Worm (Caenorhabditis elegans) whole organism, mixed stage, embryonic: Measurements from ENCODE around the gene Y46G5A.14.

Experiments used
- M03D4.4 ChIP-seq: sonication (generic microtip); optimal IDR thresholded peaks from 2 replicates; lab custom pipeline; 2017; ENCODE audit warnings: mild to moderate bottlenecking, missing genetic modification characterization, missing compliant biosample characterization
- bed-3 ChIP-seq: fragments of 200-800 bp; sonication (Bioruptor generic); optimal IDR thresholded peaks from 3 replicates; lab custom pipeline; 2018; ENCODE audit warnings: mild to moderate bottlenecking, missing genetic modification characterization, moderate library complexity, missing compliant biosample characterization
- blmp-1 ChIP-seq: fragments of 150-350 bp; optimal IDR thresholded peaks from 2 replicates; lab custom pipeline; 2014; ENCODE audit warnings: missing biosample characterization, missing genetic modification characterization
- ceh-39 ChIP-seq: fragments of 150-350 bp; optimal IDR thresholded peaks from 2 replicates; lab custom pipeline; 2014; ENCODE audit warnings: missing biosample characterization, missing genetic modification characterization
- ceh-43 ChIP-seq: fragments of 200-800 bp; sonication (Bioruptor generic); optimal IDR thresholded peaks from 2 replicates; lab custom pipeline; 2018; ENCODE audit warnings: mild to moderate bottlenecking, missing genetic modification characterization, moderate library complexity, missing compliant biosample characterization
- ceh-83 ChIP-seq: fragments of 200-800 bp; sonication (Bioruptor generic); optimal IDR thresholded peaks from 2 replicates; lab custom pipeline; 2018; ENCODE audit warnings: mild to moderate bottlenecking, missing genetic modification characterization, missing compliant biosample characterization
- ces-1 ChIP-seq: fragments of 150-350 bp; optimal IDR thresholded peaks from 2 replicates; lab custom pipeline; 2014; ENCODE audit warnings: missing biosample characterization, missing genetic modification reagents, missing genetic modification characterization
- cnd-1 ChIP-seq: fragments of 200-800 bp; sonication (Bioruptor generic); optimal IDR thresholded peaks from 2 replicates; lab custom pipeline; 2018; ENCODE audit warnings: mild to moderate bottlenecking, missing genetic modification characterization, missing compliant biosample characterization
- drap-1 ChIP-seq: fragments of 200-800 bp; sonication (Bioruptor generic); optimal IDR thresholded peaks from 3 replicates; lab custom pipeline; 2018; ENCODE audit warnings: mild to moderate bottlenecking, missing genetic modification characterization, missing compliant biosample characterization
- elt-1 ChIP-seq: sonication (generic microtip); optimal IDR thresholded peaks from 2 replicates; lab custom pipeline; 2017; ENCODE audit warnings: missing genetic modification characterization, mild to moderate bottlenecking, missing compliant biosample characterization, antibody characterized with exemption, moderate library complexity, borderline replicate concordance; ENCODE audit not compliant: insufficient read depth
- elt-3 ChIP-seq: fragments of 150-350 bp; optimal IDR thresholded peaks from 2 replicates; lab custom pipeline; 2014; ENCODE audit warnings: missing biosample characterization, missing genetic modification characterization
- flh-1 ChIP-seq: fragments of 200-800 bp; sonication (Bioruptor generic); optimal IDR thresholded peaks from 2 replicates; lab custom pipeline; 2018; ENCODE audit warnings: mild to moderate bottlenecking, missing genetic modification characterization, moderate library complexity, missing compliant biosample characterization
- ham-2 ChIP-seq: fragments of 200-800 bp; sonication (Bioruptor generic); optimal IDR thresholded peaks from 2 replicates; lab custom pipeline; 2018; ENCODE audit warnings: mild to moderate bottlenecking, missing genetic modification characterization, missing compliant biosample characterization
- hlh-1 ChIP-seq: fragments of 150-350 bp; optimal IDR thresholded peaks from 2 replicates; lab custom pipeline; 2014; ENCODE audit warnings: missing biosample characterization, missing genetic modification reagents, missing genetic modification characterization
- lin-13 ChIP-seq: fragments of 150-350 bp; optimal IDR thresholded peaks from 2 replicates; lab custom pipeline; 2014; ENCODE audit warnings: missing biosample characterization, missing genetic modification characterization
- lin-32 ChIP-seq: fragments of 200-800 bp; sonication (Bioruptor generic); optimal IDR thresholded peaks from 2 replicates; lab custom pipeline; 2018; ENCODE audit warnings: mild to moderate bottlenecking, missing genetic modification characterization, missing compliant biosample characterization
- lsy-2 ChIP-seq: fragments of 150-350 bp; optimal IDR thresholded peaks from 2 replicates; lab custom pipeline; 2014; ENCODE audit warnings: missing biosample characterization, missing genetic modification characterization
- mab-5 ChIP-seq: fragments of 150-350 bp; optimal IDR thresholded peaks from 2 replicates; lab custom pipeline; 2014; ENCODE audit warnings: missing biosample characterization, missing genetic modification characterization
- mep-1 ChIP-seq: fragments of 150-350 bp; optimal IDR thresholded peaks from 2 replicates; lab custom pipeline; 2017; ENCODE audit warnings: missing biosample characterization, missing genetic modification reagents, missing genetic modification characterization, inconsistent platforms
- mls-2 ChIP-seq: sonication (generic microtip); optimal IDR thresholded peaks from 2 replicates; lab custom pipeline; 2016; ENCODE audit warnings: mild to moderate bottlenecking, missing genetic modification characterization, moderate library complexity, missing compliant biosample characterization
- nhr-12 ChIP-seq: fragments of 150-350 bp; optimal IDR thresholded peaks from 2 replicates; lab custom pipeline; 2014; ENCODE audit warnings: missing biosample characterization, missing genetic modification characterization
- nhr-2 ChIP-seq: fragments of 150-350 bp; optimal IDR thresholded peaks from 2 replicates; lab custom pipeline; 2014; ENCODE audit warnings: missing biosample characterization, missing genetic modification characterization
- nhr-237 ChIP-seq: fragments of 150-350 bp; optimal IDR thresholded peaks from 2 replicates; lab custom pipeline; 2014; ENCODE audit warnings: missing biosample characterization, missing genetic modification characterization
- nhr-28 ChIP-seq: fragments of 150-350 bp; optimal IDR thresholded peaks from 2 replicates; lab custom pipeline; 2014; ENCODE audit warnings: missing biosample characterization, missing genetic modification characterization
- nhr-76 ChIP-seq: sonication (generic microtip); optimal IDR thresholded peaks from 2 replicates; lab custom pipeline; 2017; ENCODE audit warnings: missing biosample characterization, missing genetic modification characterization
- pha-4 ChIP-seq: fragments of 150-350 bp; optimal IDR thresholded peaks from 2 replicates; lab custom pipeline; 2018; ENCODE audit warnings: missing biosample characterization, missing genetic modification reagents, missing genetic modification characterization
- sem-2 ChIP-seq: fragments of 200-800 bp; sonication (Bioruptor generic); optimal IDR thresholded peaks from 2 replicates; lab custom pipeline; 2018; ENCODE audit warnings: mild to moderate bottlenecking, missing genetic modification characterization, missing compliant biosample characterization
- snpc-4 ChIP-seq: fragments of 150-350 bp; optimal IDR thresholded peaks from 2 replicates; lab custom pipeline; 2014; ENCODE audit warnings: missing biosample characterization, missing genetic modification characterization
- sptf-1 ChIP-seq: sonication (generic microtip); optimal IDR thresholded peaks from 2 replicates; lab custom pipeline; 2017; ENCODE audit warnings: mild to moderate bottlenecking, missing genetic modification characterization, moderate library complexity, missing compliant biosample characterization
- tbx-8 ChIP-seq: fragments of 200-800 bp; sonication (Bioruptor generic); optimal IDR thresholded peaks from 2 replicates; lab custom pipeline; 2018; ENCODE audit warnings: mild to moderate bottlenecking, missing genetic modification characterization, moderate library complexity, missing compliant biosample characterization
- unc-120 ChIP-seq: sonication (generic microtip); optimal IDR thresholded peaks from 2 replicates; lab custom pipeline; 2017; ENCODE audit warnings: missing genetic modification characterization, missing compliant biosample characterization; ENCODE audit not compliant: poor library complexity, severe bottlenecking
- unc-39 ChIP-seq: fragments of 150-350 bp; optimal IDR thresholded peaks from 2 replicates; lab custom pipeline; 2014; ENCODE audit warnings: missing biosample characterization, missing genetic modification characterization
- unc-62 ChIP-seq: fragments of 150-350 bp; optimal IDR thresholded peaks from 2 replicates; lab custom pipeline; 2014; ENCODE audit warnings: missing biosample characterization, missing genetic modification reagents, missing genetic modification characterization
- zip-8 ChIP-seq: fragments of 150-350 bp; optimal IDR thresholded peaks from 2 replicates; lab custom pipeline; 2014; ENCODE audit warnings: missing biosample characterization, missing genetic modification characterization
- ztf-11 ChIP-seq: fragments of 150-350 bp; optimal IDR thresholded peaks from 2 replicates; lab custom pipeline; 2014; ENCODE audit warnings: missing biosample characterization, missing genetic modification characterization

Y46G5A.14 gene

ce11 chrII:12790392-12790791 is 15.9 kb downstream of the Y46G5A.14 start:
- no peak for TF ChIP-seq mep-1 (tag; lab: Kevin White, UChicago)
- TF ChIP-seq lsy-2 (tag; lab: Kevin White, UChicago), result no peak
- no peak for TF ChIP-seq mab-5 (tag; lab: Kevin White, UChicago)
- TF ChIP-seq elt-3 (tag; lab: Kevin White, UChicago), result no peak
- no peak for TF ChIP-seq nhr-76 (tag; lab: Kevin White, UChicago)
- TF ChIP-seq tbx-8 (GFP tag; lab: Kevin White, UChicago), result no peak
- TF ChIP-seq hlh-1, result no peak
- no peak for TF ChIP-seq ceh-39
- TF ChIP-seq flh-1 (GFP tag; lab: Kevin White, UChicago), result no peak
- TF ChIP-seq sem-2 (GFP tag; lab: Kevin White, UChicago), result no peak
- no peak for TF ChIP-seq cnd-1 (tag; lab: Kevin White, UChicago)
- no peak for TF ChIP-seq bed-3 (GFP tag; lab: Kevin White, UChicago)
- no peak for TF ChIP-seq nhr-28 (tag; lab: Kevin White, UChicago)
- no peak for TF ChIP-seq lin-13 (tag; lab: Kevin White, UChicago)
- no peak for TF ChIP-seq ceh-83
- TF ChIP-seq mls-2 (tag; lab: Kevin White, UChicago), result no peak
- TF ChIP-seq M03D4.4, result no peak
- no peak for TF ChIP-seq ham-2 (GFP tag; lab: Kevin White, UChicago)
- TF ChIP-seq pha-4, result no peak
- no peak for TF ChIP-seq snpc-4

DNA sequence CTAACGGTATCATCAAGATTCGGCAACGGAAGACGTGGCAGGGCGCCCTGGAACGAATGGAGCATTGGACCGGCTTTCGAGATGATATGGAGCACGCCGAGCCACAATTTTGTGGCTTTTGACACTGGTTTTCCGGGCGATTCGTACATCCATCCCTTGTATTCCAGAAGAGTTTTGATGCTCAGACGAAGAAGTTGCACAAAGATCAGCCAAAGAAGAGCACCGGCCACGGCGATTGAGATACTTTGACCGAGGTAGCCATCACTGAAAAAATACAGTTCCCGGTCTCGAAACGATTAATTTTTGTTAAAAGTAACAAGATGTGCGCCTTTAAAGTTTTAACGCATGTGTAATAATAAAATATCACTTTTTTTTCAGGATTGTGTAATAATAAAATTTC is 20.7 kb downstream of the Y46G5A.14 start:
- TF ChIP-seq sem-2 (GFP tag; lab: Kevin White, UChicago) (no peak), nhr-2 (tag; lab: Kevin White, UChicago) (no peak), drap-1 (no peak), tbx-8 (GFP tag; lab: Kevin White, UChicago) (no peak), lin-13 (tag; lab: Kevin White, UChicago) (no peak), nhr-76 (tag; lab: Kevin White, UChicago) (no peak), ces-1 (GFP tag; lab: Kevin White, UChicago) (no peak), mls-2 (tag; lab: Kevin White, UChicago) (no peak), mep-1 (tag; lab: Kevin White, UChicago) (no peak), ceh-83 (no peak), pha-4 (no peak), zip-8 (no peak), nhr-12 (tag; lab: Kevin White, UChicago) (no peak), M03D4.4 (no peak), unc-120 (tag; lab: Kevin White, UChicago) (no peak), elt-1 (tag; lab: Kevin White, UChicago) (no peak), sptf-1 (tag; lab: Kevin White, UChicago) (no peak), cnd-1 (tag; lab: Kevin White, UChicago) (no peak)

- no peak for TF ChIP-seq zip-8
- no peak for TF ChIP-seq elt-1 (tag; lab: Kevin White, UChicago)
- TF ChIP-seq tbx-8 (GFP tag; lab: Kevin White, UChicago), result no peak
- no peak for TF ChIP-seq lin-32 (GFP tag; lab: Kevin White, UChicago)
- no peak for TF ChIP-seq ceh-39
- no peak for TF ChIP-seq ceh-83
- TF ChIP-seq ces-1 (GFP tag; lab: Kevin White, UChicago), result no peak
- no peak for TF ChIP-seq flh-1 (GFP tag; lab: Kevin White, UChicago)
- no peak for TF ChIP-seq pha-4
- no peak for TF ChIP-seq sptf-1 (tag; lab: Kevin White, UChicago)
- no peak for TF ChIP-seq elt-3 (tag; lab: Kevin White, UChicago)
- TF ChIP-seq nhr-12 (tag; lab: Kevin White, UChicago), result no peak
Observed at ce11 chrII:12796040-12796502, 21.6 kb downstream of the Y46G5A.14 start, which contains the start of gene cpt-1. cpt-1 (minus strand) TSS chrII:12796452.

DNA sequence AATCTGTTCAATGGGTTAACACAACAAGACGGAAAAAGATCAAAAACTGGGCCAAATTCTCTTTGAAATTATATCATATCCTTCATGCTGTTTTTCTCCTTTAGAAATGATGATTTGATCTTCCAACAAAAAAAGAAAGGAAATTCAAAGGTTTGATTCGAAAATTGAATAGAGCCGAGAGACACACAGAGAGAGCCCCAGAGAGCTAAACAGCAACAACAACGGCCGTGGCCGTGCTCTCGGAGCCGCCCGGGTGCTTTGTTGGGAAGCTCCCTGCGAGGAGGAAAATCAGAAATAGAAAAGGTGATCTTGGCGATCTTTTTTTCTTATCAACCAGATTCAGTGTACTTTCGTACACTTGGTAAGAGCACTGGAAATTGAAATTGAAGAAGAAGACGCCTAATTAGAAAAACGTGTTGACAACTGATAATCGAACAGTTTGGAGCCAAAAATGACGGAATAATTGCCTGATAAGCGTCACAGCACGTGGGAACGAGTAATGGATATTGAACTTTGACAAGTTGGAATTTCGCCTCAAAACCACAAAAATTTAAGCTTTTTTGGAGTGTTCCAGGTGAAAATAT is 22.8 kb downstream of the Y46G5A.14 start:
- TF ChIP-seq zip-8, result no peak
- TF ChIP-seq ces-1 (GFP tag; lab: Kevin White, UChicago), result peak; percentile 35
- no peak for TF ChIP-seq unc-62 (GFP tag; lab: Kevin White, UChicago)

- TF ChIP-seq nhr-12 (tag; lab: Kevin White, UChicago), result no peak
- no peak for TF ChIP-seq nhr-237
- TF ChIP-seq elt-3 (tag; lab: Kevin White, UChicago), result peak; percentile 59
- TF ChIP-seq blmp-1 (tag; lab: Kevin White, UChicago), result no peak
- no peak for TF ChIP-seq unc-39 (tag; lab: Kevin White, UChicago)
- no peak for TF ChIP-seq nhr-2 (tag; lab: Kevin White, UChicago)
- TF ChIP-seq mls-2 (tag; lab: Kevin White, UChicago), result no peak
- TF ChIP-seq ceh-83, result no peak
- no peak for TF ChIP-seq lin-32 (GFP tag; lab: Kevin White, UChicago)
- TF ChIP-seq hlh-1, result peak; percentile 68
- peak; percentile 72 for TF ChIP-seq elt-1 (tag; lab: Kevin White, UChicago)
- no peak for TF ChIP-seq tbx-8 (GFP tag; lab: Kevin White, UChicago)
- TF ChIP-seq bed-3 (GFP tag; lab: Kevin White, UChicago), result no peak
- TF ChIP-seq ham-2 (GFP tag; lab: Kevin White, UChicago), result peak; percentile 75
- TF ChIP-seq nhr-28 (tag; lab: Kevin White, UChicago), result no peak
- no peak for TF ChIP-seq flh-1 (GFP tag; lab: Kevin White, UChicago)
- no peak for TF ChIP-seq lsy-2 (tag; lab: Kevin White, UChicago)
- peak; percentile 16 for TF ChIP-seq ceh-39
- no peak for TF ChIP-seq lin-13 (tag; lab: Kevin White, UChicago)
- no peak for TF ChIP-seq ceh-43 (GFP tag; lab: Kevin White, UChicago)
- no peak for TF ChIP-seq zip-8
- no peak for TF ChIP-seq M03D4.4
- peak; percentile 5 for TF ChIP-seq drap-1
- TF ChIP-seq ztf-11, result no peak
- peak; percentile 75 for TF ChIP-seq unc-120 (tag; lab: Kevin White, UChicago)
- TF ChIP-seq sptf-1 (tag; lab: Kevin White, UChicago), result peak; percentile 31
- TF ChIP-seq snpc-4, result no peak
- no peak for TF ChIP-seq sem-2 (GFP tag; lab: Kevin White, UChicago)
- TF ChIP-seq mab-5 (tag; lab: Kevin White, UChicago), result no peak
Observed at ce11 chrII:12798814-12799213, 24.3 kb downstream of the Y46G5A.14 start.
